Worm (Caenorhabditis elegans) whole organism, L3 larva: Measurements from ENCODE around the gene F46B6.6.

Experiments
- ceh-28 ChIP-seq: fragments of 150-350 bp; optimal IDR thresholded peaks from 2 replicates; lab custom pipeline; 2014; ENCODE audit warnings: missing biosample characterization, missing genetic modification reagents, missing genetic modification characterization
- nhr-76 ChIP-seq: fragments of 150-350 bp; sonication (generic microtip); optimal IDR thresholded peaks from 5 replicates; lab custom pipeline; 2014; ENCODE audit warnings: missing biosample characterization, missing genetic modification characterization

DNA sequence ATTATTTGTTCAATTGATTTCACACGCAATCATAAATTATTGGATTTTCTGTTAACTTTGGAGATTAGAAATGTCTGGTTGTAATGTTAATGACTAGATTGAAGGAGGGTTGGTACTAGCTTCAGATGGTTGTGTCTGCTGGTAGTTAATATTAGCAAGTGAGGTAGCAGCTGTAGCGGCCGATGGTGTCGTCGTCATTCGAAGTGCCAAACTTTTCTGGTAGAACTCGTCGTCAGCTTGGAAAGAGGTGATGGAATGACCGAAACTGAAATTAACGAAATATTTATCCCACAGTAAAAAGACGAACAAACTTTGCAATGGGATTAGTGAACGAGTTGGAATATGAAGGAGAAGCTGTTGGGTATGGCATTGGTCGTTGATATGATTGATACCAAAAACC lies 22.1 kb downstream of the F46B6.6 start:
- TF ChIP-seq ceh-28 (tag; lab: Kevin White, UChicago) (no peak), nhr-76 (no peak)
